Fruit fly (Drosophila melanogaster) whole organism, embryonic: ENCODE results near the gene dec.

Experiments
- B-H2 ChIP-seq: fragments of 200-800 bp; sonication (Bioruptor generic); optimal IDR thresholded peaks from 2 replicates; lab custom pipeline; 2018; ENCODE audit warnings: missing biosample characterization, mild to moderate bottlenecking, missing genetic modification characterization
- CG10321 ChIP-seq: fragments of 200-800 bp; sonication (Bioruptor generic); IDR thresholded peaks from 2 replicates; pipeline ENCODE4 v1.3.6; 2022; ENCODE audit warnings: missing biosample characterization, missing genetic modification characterization
- CG10959 ChIP-seq: fragments of 200-800 bp; sonication (Bioruptor generic); IDR thresholded peaks from 2 replicates; pipeline ENCODE4 v1.3.6; 2022; ENCODE audit warnings: missing biosample characterization, missing genetic modification characterization
- CG13123 ChIP-seq: fragments of 200-800 bp; sonication (Bioruptor generic); optimal IDR thresholded peaks from 2 replicates; lab custom pipeline; 2016; ENCODE audit warnings: missing biosample characterization, missing genetic modification characterization
- CG13424 ChIP-seq: fragments of 200-800 bp; sonication (Bioruptor generic); optimal IDR thresholded peaks from 2 replicates; lab custom pipeline; 2019; ENCODE audit warnings: missing biosample characterization, mild to moderate bottlenecking, missing genetic modification characterization, moderate library complexity
- CG13624 ChIP-seq: fragments of 200-800 bp; sonication (Bioruptor generic); optimal IDR thresholded peaks from 2 replicates; lab custom pipeline; 2016; ENCODE audit warnings: missing biosample characterization, missing genetic modification characterization
- CG13775 ChIP-seq: fragments of 200-800 bp; sonication (Bioruptor generic); optimal IDR thresholded peaks from 3 replicates; lab custom pipeline; 2017; ENCODE audit warnings: missing biosample characterization, mild to moderate bottlenecking, missing genetic modification characterization
- CG15011 ChIP-seq: fragments of 200-800 bp; sonication (Bioruptor generic); optimal IDR thresholded peaks from 3 replicates; lab custom pipeline; 2018; ENCODE audit warnings: missing biosample characterization, mild to moderate bottlenecking, missing genetic modification characterization
- CG16779 ChIP-seq: fragments of 200-800 bp; sonication (Bioruptor generic); IDR thresholded peaks from 2 replicates; pipeline ENCODE4 v1.3.6; 2022; ENCODE audit warnings: missing biosample characterization, missing genetic modification characterization
- CG17829 ChIP-seq: fragments of 200-800 bp; optimal IDR thresholded peaks from 2 replicates; lab custom pipeline; 2019; ENCODE audit warnings: missing biosample characterization, mild to moderate bottlenecking, missing genetic modification characterization, moderate library complexity
- CG18599 ChIP-seq: fragments of 200-800 bp; sonication (Bioruptor generic); optimal IDR thresholded peaks from 3 replicates; lab custom pipeline; 2017; ENCODE audit warnings: missing biosample characterization, missing genetic modification characterization, mild to moderate bottlenecking, moderate library complexity, missing genetic modification reagents
- CG32767 ChIP-seq: fragments of 200-800 bp; sonication (Bioruptor generic); IDR thresholded peaks from 2 replicates; pipeline ENCODE4 v1.3.6; 2022; ENCODE audit warnings: missing biosample characterization, missing genetic modification characterization
- CG33557 ChIP-seq: fragments of 200-800 bp; sonication (Bioruptor generic); optimal IDR thresholded peaks from 2 replicates; lab custom pipeline; 2019; ENCODE audit warnings: missing biosample characterization, mild to moderate bottlenecking, missing genetic modification characterization, moderate library complexity
- CG6254 ChIP-seq: fragments of 200-800 bp; sonication (Bioruptor generic); optimal IDR thresholded peaks from 3 replicates; lab custom pipeline; 2017; ENCODE audit warnings: mild to moderate bottlenecking, missing biosample characterization, missing genetic modification reagents, missing genetic modification characterization
- CG7271 ChIP-seq: fragments of 200-800 bp; sonication (Bioruptor generic); optimal IDR thresholded peaks from 2 replicates; lab custom pipeline; 2018; ENCODE audit warnings: missing biosample characterization, mild to moderate bottlenecking, missing genetic modification characterization, moderate library complexity
- CG8359 ChIP-seq: fragments of 200-800 bp; sonication (Bioruptor generic); optimal IDR thresholded peaks from 2 replicates; lab custom pipeline; 2017; ENCODE audit warnings: missing biosample characterization, mild to moderate bottlenecking, missing genetic modification characterization, borderline replicate concordance
- CG9215 ChIP-seq: fragments of 200-800 bp; sonication (Bioruptor generic); IDR thresholded peaks from 2 replicates; pipeline ENCODE4 v1.3.6; 2022; ENCODE audit warnings: missing biosample characterization, missing genetic modification characterization
- Chrac-16 ChIP-seq: fragments of 200-800 bp; sonication (Bioruptor generic); optimal IDR thresholded peaks from 3 replicates; lab custom pipeline; 2016; ENCODE audit warnings: missing biosample characterization, missing genetic modification characterization
- D ChIP-seq, 2 experiments: fragments of 200-800 bp in 1 of 2; fragments of >200 bp in 1 of 2; sonication (Bioruptor generic) in 1 of 2; optimal IDR thresholded peaks; 2 replicates in 1 of 2; 3 replicates in 1 of 2; lab custom pipeline; 2017; ENCODE audit warnings: mild to moderate bottlenecking in 1 of 2, missing biosample characterization in 1 of 2, missing genetic modification characterization in 1 of 2, missing genetic modification reagents in 1 of 2
- Dbx ChIP-seq: fragments of 200-800 bp; sonication (Bioruptor generic); IDR thresholded peaks from 3 replicates; pipeline ENCODE4 v1.3.6; 2022; ENCODE audit warnings: missing biosample characterization, missing genetic modification characterization
- Dll ChIP-seq: fragments of 200-800 bp; sonication (Bioruptor generic); IDR thresholded peaks from 4 replicates; pipeline ENCODE4 v1.3.6; 2022; ENCODE audit warnings: missing biosample characterization, missing genetic modification characterization; ENCODE audit not compliant: partially characterized antibody
- Elba2 ChIP-seq: fragments of 200-800 bp; sonication (Bioruptor generic); optimal IDR thresholded peaks from 3 replicates; lab custom pipeline; 2016; ENCODE audit warnings: missing biosample characterization, missing genetic modification characterization
- Hr51 ChIP-seq, 2 experiments: fragments of 200-800 bp; sonication (Bioruptor generic); optimal IDR thresholded peaks; 2 replicates in 1 of 2; 3 replicates in 1 of 2; lab custom pipeline; 2016 to 2018; ENCODE audit warnings: missing biosample characterization in 2 of 2, missing genetic modification characterization in 2 of 2, mild to moderate bottlenecking in 1 of 2, moderate library complexity in 1 of 2
- Lhr ChIP-seq: fragments of 200-800 bp; sonication (Bioruptor generic); optimal IDR thresholded peaks from 3 replicates; lab custom pipeline; 2017; ENCODE audit warnings: mild to moderate bottlenecking, missing biosample characterization, missing genetic modification reagents, missing genetic modification characterization
- Lim3 ChIP-seq: fragments of 200-800 bp; sonication (Bioruptor generic); IDR thresholded peaks from 2 replicates; pipeline ENCODE4 v1.3.6; 2022; ENCODE audit warnings: missing biosample characterization, missing genetic modification characterization
- MTF-1 ChIP-seq: fragments of 200-800 bp; sonication (Bioruptor generic); optimal IDR thresholded peaks from 2 replicates; lab custom pipeline; 2018; ENCODE audit warnings: missing biosample characterization, mild to moderate bottlenecking, missing genetic modification characterization, borderline replicate concordance
- Meics ChIP-seq: fragments of 200-800 bp; sonication (Bioruptor generic); optimal IDR thresholded peaks from 2 replicates; lab custom pipeline; 2017; ENCODE audit warnings: missing biosample characterization, mild to moderate bottlenecking, missing genetic modification characterization
- Sry-δ ChIP-seq: fragments of 200-800 bp; sonication (Bioruptor generic); optimal IDR thresholded peaks from 2 replicates; lab custom pipeline; 2016; ENCODE audit warnings: missing biosample characterization, missing genetic modification characterization
- Ssrp ChIP-seq: fragments of 200-800 bp; sonication (Bioruptor generic); optimal IDR thresholded peaks from 2 replicates; lab custom pipeline; 2018; ENCODE audit warnings: missing biosample characterization, mild to moderate bottlenecking, missing genetic modification characterization, moderate library complexity
- Xrp1 ChIP-seq: fragments of 200-800 bp; sonication (Bioruptor generic); IDR thresholded peaks from 2 replicates; pipeline ENCODE4 v1.3.6; 2022; ENCODE audit warnings: missing biosample characterization, missing genetic modification characterization
- ara ChIP-seq: fragments of 200-800 bp; sonication (Bioruptor generic); IDR thresholded peaks from 2 replicates; pipeline ENCODE4 v1.3.6; 2022; ENCODE audit warnings: missing biosample characterization, missing genetic modification characterization
- dm ChIP-seq: fragments of 200-800 bp; sonication (Bioruptor generic); optimal IDR thresholded peaks from 3 replicates; lab custom pipeline; 2016; ENCODE audit warnings: missing biosample characterization, missing genetic modification characterization
- dmrt99B ChIP-seq: fragments of 200-800 bp; sonication (Bioruptor generic); optimal IDR thresholded peaks from 2 replicates; lab custom pipeline; 2018; ENCODE audit warnings: missing biosample characterization, mild to moderate bottlenecking, missing genetic modification characterization, moderate library complexity
- exex ChIP-seq: fragments of 200-800 bp; sonication (Bioruptor generic); optimal IDR thresholded peaks from 4 replicates; lab custom pipeline; 2018; ENCODE audit warnings: missing biosample characterization, mild to moderate bottlenecking, missing genetic modification characterization, moderate library complexity
- eyg ChIP-seq: fragments of 200-800 bp; sonication (Bioruptor generic); optimal IDR thresholded peaks from 3 replicates; lab custom pipeline; 2016; ENCODE audit warnings: missing biosample characterization, missing genetic modification characterization
- ftz-f1 ChIP-seq: fragments of 200-800 bp; sonication (Bioruptor generic); optimal IDR thresholded peaks from 2 replicates; lab custom pipeline; 2016; ENCODE audit warnings: missing biosample characterization, missing genetic modification characterization
- jumu ChIP-seq: fragments of 200-800 bp; sonication (Bioruptor generic); optimal IDR thresholded peaks from 3 replicates; lab custom pipeline; 2016; ENCODE audit warnings: missing biosample characterization, missing genetic modification characterization
- kni ChIP-seq: fragments of 200-800 bp; sonication (Bioruptor generic); optimal IDR thresholded peaks from 3 replicates; lab custom pipeline; 2017; ENCODE audit warnings: mild to moderate bottlenecking, missing biosample characterization, missing genetic modification reagents, missing genetic modification characterization
- lbe ChIP-seq: fragments of 200-800 bp; sonication (Bioruptor generic); optimal IDR thresholded peaks from 2 replicates; lab custom pipeline; 2016; ENCODE audit warnings: missing biosample characterization, mild to moderate bottlenecking, missing genetic modification characterization
- lilli ChIP-seq: fragments of 200-800 bp; sonication (Bioruptor generic); optimal IDR thresholded peaks from 3 replicates; lab custom pipeline; 2016; ENCODE audit warnings: missing biosample characterization, missing genetic modification characterization
- lmd ChIP-seq: fragments of 200-800 bp; sonication (Bioruptor generic); IDR thresholded peaks from 2 replicates; pipeline ENCODE4 v1.3.6; 2022; ENCODE audit warnings: missing biosample characterization, missing genetic modification characterization
- nerfin-2 ChIP-seq: fragments of 200-800 bp; sonication (Bioruptor generic); IDR thresholded peaks from 2 replicates; pipeline ENCODE4 v1.3.6; 2022; ENCODE audit warnings: missing biosample characterization, missing genetic modification characterization; ENCODE audit not compliant: partially characterized antibody
- onecut ChIP-seq: fragments of 200-800 bp; sonication (Bioruptor generic); IDR thresholded peaks from 2 replicates; pipeline ENCODE4 v1.3.6; 2022; ENCODE audit warnings: missing biosample characterization, missing genetic modification characterization
- p53 ChIP-seq: fragments of 200-800 bp; sonication (Bioruptor generic); optimal IDR thresholded peaks from 2 replicates; lab custom pipeline; 2016; ENCODE audit warnings: missing biosample characterization, missing genetic modification characterization
- sima ChIP-seq: fragments of 200-800 bp; sonication (Bioruptor generic); optimal IDR thresholded peaks from 2 replicates; lab custom pipeline; 2016; ENCODE audit warnings: missing biosample characterization, missing genetic modification characterization
- sug ChIP-seq: fragments of 200-800 bp; optimal IDR thresholded peaks from 2 replicates; lab custom pipeline; 2019; ENCODE audit warnings: missing biosample characterization, mild to moderate bottlenecking, missing genetic modification characterization, moderate library complexity
- trem ChIP-seq: fragments of 200-800 bp; optimal IDR thresholded peaks from 3 replicates; lab custom pipeline; 2019; ENCODE audit warnings: missing biosample characterization, mild to moderate bottlenecking, missing genetic modification characterization, moderate library complexity
- unpg ChIP-seq: fragments of 200-800 bp; sonication (Bioruptor generic); optimal IDR thresholded peaks from 3 replicates; lab custom pipeline; 2018; ENCODE audit warnings: missing biosample characterization, mild to moderate bottlenecking, missing genetic modification characterization, moderate library complexity
- yki ChIP-seq: fragments of >200 bp; optimal IDR thresholded peaks from 3 replicates; lab custom pipeline; 2018

Gene dec

dm6 chrX:7888386-7889024 is 15.5 kb upstream of the dec start, which contains the start of gene Acat1 (continued):
- TF ChIP-seq lmd (0 out of 2 replicates have a peak, but pooled peaks have one; percentile 31), CG18599 (peak; percentile 74), lilli (GFP tag; lab: Kevin White, UChicago) (peak; percentile 80), jumu (GFP tag; lab: Kevin White, UChicago) (peak; percentile 46), D (optimal IDR thresholded peaks at IDR 0.05; lab: Kevin White, UChicago) (no peak), D (GFP tag; optimal IDR thresholded peaks at IDR 0.05; lab: Kevin White, UChicago) (no peak), CG13424 (peak; percentile 31), exex (tag; lab: Kevin White, UChicago) (peak; percentile 12), trem (tag; lab: Kevin White, UChicago) (peak; percentile 52), eyg (GFP tag; lab: Kevin White, UChicago) (no peak), CG13624 (GFP tag; lab: Kevin White, UChicago) (peak; percentile 39), Lim3 (GFP tag; lab: Robert Waterston, UW) (no peak), unpg (no peak), dmrt99B (tag; lab: Kevin White, UChicago) (no peak), CG10959 (no peak), Dll (peak; percentile 61; the same call in 3 of the 4 replicates), CG9215 (GFP tag; lab: Robert Waterston, UW) (0 out of 2 replicates have a peak, but pooled peaks have one; percentile 13), CG33557 (no peak), nerfin-2 (GFP tag; lab: Robert Waterston, UW) (peak; percentile 38; the same call in 1 of the 2 replicates), kni (no peak), Chrac-16 (GFP tag; lab: Kevin White, UChicago) (peak; percentile 57), dm (GFP tag; lab: Kevin White, UChicago) (peak; percentile 32), ftz-f1 (GFP tag; lab: Kevin White, UChicago) (no peak), CG17829 (tag; lab: Kevin White, UChicago) (peak; percentile 43), Hr51 (GFP tag; optimal IDR thresholded peaks at IDR 0.05; lab: Kevin White, UChicago) (peak; percentile 46 to 72), CG32767 (GFP tag; lab: Robert Waterston, UW) (no peak), Xrp1 (GFP tag; lab: Robert Waterston, UW) (peak; percentile 83), CG8359 (GFP tag; lab: Kevin White, UChicago) (no peak), CG16779 (GFP tag; lab: Robert Waterston, UW) (no peak), Ssrp (tag; lab: Kevin White, UChicago) (peak; percentile 18), Meics (GFP tag; lab: Kevin White, UChicago) (peak; percentile 52), CG6254 (no peak), Lhr (GFP tag; lab: Kevin White, UChicago) (peak; percentile 27), Sry-δ (GFP tag; lab: Kevin White, UChicago) (peak; percentile 42), CG13123 (no peak), MTF-1 (peak; percentile 6), Elba2 (peak; percentile 91), sug (tag; lab: Kevin White, UChicago) (no peak), yki (lab: Kevin White, UChicago) (no peak), onecut (GFP tag; lab: Robert Waterston, UW) (no peak), Dbx (GFP tag; lab: Robert Waterston, UW) (peak; percentile 22; the same call in 1 of the 3 replicates), B-H2 (GFP tag; lab: Kevin White, UChicago) (no peak), CG15011 (GFP tag; lab: Kevin White, UChicago) (no peak), CG10321 (no peak), lbe (GFP tag; lab: Kevin White, UChicago) (peak; percentile 81), sima (GFP tag; lab: Kevin White, UChicago) (no peak), CG7271 (tag; lab: Kevin White, UChicago) (peak; percentile 1), ara (GFP tag; lab: Robert Waterston, UW) (peak; percentile 38; the same call in 1 of the 2 replicates), p53 (GFP tag; lab: Kevin White, UChicago) (no peak), CG13775 (peak; percentile 47)
